Fruit fly (Drosophila melanogaster): Measurements from ENCODE around the gene sim.

Gene sim

DNA sequence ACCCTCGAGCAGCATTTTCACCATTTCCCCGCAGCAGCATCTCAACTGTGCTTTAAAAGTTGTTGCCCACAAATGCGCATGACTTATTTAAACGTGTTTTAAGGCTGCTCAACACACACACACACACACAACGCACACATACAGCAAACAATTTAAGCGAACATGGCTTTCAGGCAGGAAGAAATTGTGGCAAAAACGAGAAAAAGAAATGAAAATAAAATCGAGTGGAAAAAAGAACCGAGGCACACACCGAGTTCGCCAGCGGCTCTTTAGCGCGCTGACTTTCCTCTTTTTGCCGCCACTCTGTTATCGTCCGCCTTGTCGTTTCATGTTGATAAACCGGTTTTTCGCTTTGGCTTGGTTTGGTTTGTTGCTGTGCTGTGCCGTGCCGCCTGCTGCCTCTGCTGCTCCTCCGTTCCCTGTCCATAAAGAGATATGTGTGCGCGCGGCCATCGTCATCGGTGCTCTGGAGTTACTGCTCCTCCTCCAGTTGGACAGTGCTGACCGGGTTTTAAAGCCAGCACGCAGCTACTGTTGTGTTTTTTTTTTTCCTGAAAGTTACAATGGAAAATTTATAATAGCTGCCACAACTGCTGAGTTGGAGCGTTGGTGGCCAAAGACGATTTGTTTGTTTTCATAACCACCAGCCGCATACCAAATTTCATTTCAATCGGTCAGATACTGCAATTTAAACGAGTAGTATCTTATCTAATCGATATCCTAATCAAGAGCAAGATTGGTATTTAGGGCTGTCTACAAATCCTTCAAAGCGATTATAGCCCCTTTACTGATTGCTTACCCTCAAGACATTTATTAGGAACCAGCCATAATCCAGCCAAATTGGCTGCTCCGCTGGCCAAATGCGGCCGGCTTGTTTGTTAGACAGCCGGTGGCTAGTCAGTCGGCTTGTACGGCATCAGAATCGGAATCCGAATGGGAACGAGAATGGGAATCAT lies 41.5 kb upstream of the sim start (continued):
- TF ChIP-seq chn (GFP tag; optimal IDR thresholded peaks at IDR 0.05) (no peak), sens-2 (GFP tag; IDR thresholded peaks at IDR 0.05) (no peak), GATAe (GFP tag; conservative IDR thresholded peaks at IDR 0.05) (peak; percentile 18; the same call in 1 of the 2 replicates), CG7357 (GFP tag; IDR thresholded peaks at IDR 0.05) (no peak), tin (GFP tag; optimal IDR thresholded peaks at IDR 0.05) (no peak), CG3838 (GFP tag; optimal IDR thresholded peaks at IDR 0.05) (peak; percentile 3), CG7271 (tag; optimal IDR thresholded peaks at IDR 0.05) (no peak), pan (optimal IDR thresholded peaks at IDR 0.05) (no peak), pan (GFP tag; optimal IDR thresholded peaks at IDR 0.05 in 1 of 2, IDR thresholded peaks at IDR 0.05 in 1 of 2) (peak in 1 of 2 experiments; percentile 4), cato (GFP tag; optimal IDR thresholded peaks at IDR 0.05; ENCODE audit: borderline replicate concordance) (no peak), gt (GFP tag; IDR thresholded peaks at IDR 0.05) (no peak), corto (GFP tag; optimal IDR thresholded peaks at IDR 0.05) (peak; percentile 42), slp2 (GFP tag; optimal IDR thresholded peaks at IDR 0.05) (no peak), CG17385 (GFP tag; optimal IDR thresholded peaks at IDR 0.05) (peak; percentile 1), HmgZ (tag; optimal IDR thresholded peaks at IDR 0.05) (no peak), Vsx1 (GFP tag; optimal IDR thresholded peaks at IDR 0.05) (no peak), chif (GFP tag; optimal IDR thresholded peaks at IDR 0.05) (peak in 1 of 2 experiments; percentile 27), ash1 (GFP tag; optimal IDR thresholded peaks at IDR 0.05) (no peak), dysf (GFP tag; IDR thresholded peaks at IDR 0.05) (peak; percentile 29; the same call in 1 of the 3 replicates), Hmx (GFP tag; optimal IDR thresholded peaks at IDR 0.05) (no peak), HLH54F (GFP tag; optimal IDR thresholded peaks at IDR 0.05) (peak; percentile 5), z (GFP tag; IDR thresholded peaks at IDR 0.05) (no peak), vnd (GFP tag; IDR thresholded peaks at IDR 0.05; ENCODE audit: partially characterized antibody) (no peak), hth (optimal IDR thresholded peaks at IDR 0.05) (no peak), Bteb2 (GFP tag; optimal IDR thresholded peaks at IDR 0.05) (no peak), dpn (GFP tag; optimal IDR thresholded peaks at IDR 0.05) (peak in 1 of 2 experiments; percentile 12), Stat92E (GFP tag; optimal IDR thresholded peaks at IDR 0.05) (peak in 1 of 3 experiments; percentile 38), CG6791 (GFP tag; IDR thresholded peaks at IDR 0.05; ENCODE audit: partially characterized antibody) (no peak), btn (GFP tag; optimal IDR thresholded peaks at IDR 0.05) (no peak), CG1832 (GFP tag; optimal IDR thresholded peaks at IDR 0.05) (no peak), usp (GFP tag; optimal IDR thresholded peaks at IDR 0.05) (no peak), jumu (GFP tag; optimal IDR thresholded peaks at IDR 0.05) (no peak), CG32532 (GFP tag; IDR thresholded peaks at IDR 0.05) (peak; percentile 55), Dek (tag; optimal IDR thresholded peaks at IDR 0.05) (no peak), cg (GFP tag; optimal IDR thresholded peaks at IDR 0.05) (peak; percentile 69), CG12236 (GFP tag; optimal IDR thresholded peaks at IDR 0.05) (no peak), Xbp1 (GFP tag; optimal IDR thresholded peaks at IDR 0.05) (no peak), Sry-δ (GFP tag; optimal IDR thresholded peaks at IDR 0.05) (no peak), CG1024 (GFP tag; IDR thresholded peaks at IDR 0.05) (no peak), chinmo (GFP tag; IDR thresholded peaks at IDR 0.05; ENCODE audit: partially characterized antibody) (peak; percentile 64; the same call in 2 of the 4 replicates), CG7928 (GFP tag; optimal IDR thresholded peaks at IDR 0.05) (no peak), Nf-YA (GFP tag; IDR thresholded peaks at IDR 0.05) (no peak), dan (GFP tag; IDR thresholded peaks at IDR 0.05) (no peak), CG13287 (GFP tag; IDR thresholded peaks at IDR 0.05; ENCODE audit: partially characterized antibody) (no peak; the same call in 1 of the 2 replicates), mld (GFP tag; IDR thresholded peaks at IDR 0.05; ENCODE audit: partially characterized antibody) (no peak), zfh1 (GFP tag; IDR thresholded peaks at IDR 0.05) (no peak), Lpt (GFP tag; optimal IDR thresholded peaks at IDR 0.05) (peak; percentile 10), sens (GFP tag) (peak; percentile 89), CG10543 (GFP tag; optimal IDR thresholded peaks at IDR 0.05) (peak; percentile 37)

Measured in whole organism, embryonic.